Fruit fly (Drosophila melanogaster): Measurements from ENCODE around the gene Pdk1.
A peak's percentile ranks its signal among the peaks of the same experiment; 100 is the strongest.

Pdk1 gene

DNA sequence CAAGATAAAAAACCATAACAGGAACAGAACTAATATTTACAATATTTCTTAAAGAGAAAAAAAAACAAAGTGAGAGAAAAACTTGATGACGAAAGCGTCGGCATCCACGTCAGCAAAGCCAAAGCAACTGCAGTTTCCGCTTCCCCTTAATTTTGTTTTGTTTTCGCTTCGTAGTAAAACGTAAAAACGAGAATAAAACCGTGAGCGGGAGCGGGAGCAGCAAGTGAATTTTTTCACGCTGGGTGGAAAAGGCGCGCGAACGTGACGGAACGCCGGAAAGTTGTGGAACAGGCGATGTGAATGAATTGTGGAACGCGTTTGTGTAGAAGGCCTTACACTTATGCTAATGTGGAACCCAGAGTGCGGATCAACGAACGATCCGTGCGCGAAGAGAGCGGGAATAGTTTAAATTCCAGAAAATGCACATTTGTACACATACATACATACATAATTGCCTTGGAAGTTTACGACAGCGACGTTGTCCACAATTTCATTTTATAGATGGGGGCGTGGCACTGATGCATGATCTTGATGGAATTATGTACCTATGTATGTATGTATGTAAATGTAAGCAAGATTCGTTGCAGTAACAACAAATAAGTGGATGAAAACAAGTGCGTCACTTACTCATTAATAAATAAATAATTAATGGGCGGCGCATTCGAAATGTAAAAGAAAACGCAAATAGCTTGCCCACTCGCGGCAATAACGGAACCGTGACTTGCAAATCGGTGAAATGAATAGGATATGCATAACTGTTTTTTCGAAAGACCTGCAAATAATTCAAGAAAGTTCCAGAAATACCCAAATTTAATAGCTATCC lies 744 bp upstream of the Pdk1 start (continued):
- TF ChIP-seq kni (GFP tag; optimal IDR thresholded peaks at IDR 0.05), result peak; percentile 86
- no peak for TF ChIP-seq Lpt (GFP tag; optimal IDR thresholded peaks at IDR 0.05)
- TF ChIP-seq chn (GFP tag; optimal IDR thresholded peaks at IDR 0.05), result no peak
- TF ChIP-seq fd64A (GFP tag; optimal IDR thresholded peaks at IDR 0.05), result peak; percentile 34
- no peak for TF ChIP-seq fd102C (GFP tag; optimal IDR thresholded peaks at IDR 0.05)
- peak; percentile 27 for TF ChIP-seq wek (GFP tag; optimal IDR thresholded peaks at IDR 0.05)
- TF ChIP-seq stwl (tag; optimal IDR thresholded peaks at IDR 0.05), result peak; percentile 68
- TF ChIP-seq CHES-1-like (GFP tag; optimal IDR thresholded peaks at IDR 0.05), result no peak
- no peak for TF ChIP-seq Ets65A (GFP tag)
- TF ChIP-seq Neu2 (GFP tag; optimal IDR thresholded peaks at IDR 0.05; ENCODE audit: borderline replicate concordance), result no peak
- peak; percentile 9 for TF ChIP-seq Max (GFP tag; optimal IDR thresholded peaks at IDR 0.05)
- no peak for TF ChIP-seq Nf-YA (GFP tag; IDR thresholded peaks at IDR 0.05)
- no peak for TF ChIP-seq CG42726 (GFP tag; IDR thresholded peaks at IDR 0.05; ENCODE audit: partially characterized antibody)
- no peak for TF ChIP-seq TFAM (GFP tag; optimal IDR thresholded peaks at IDR 0.05)
- no peak for TF ChIP-seq MESR4 (GFP tag; optimal IDR thresholded peaks at IDR 0.05)
- TF ChIP-seq Camta (GFP tag; optimal IDR thresholded peaks at IDR 0.05), result no peak
- no peak for TF ChIP-seq Dip2 (GFP tag; IDR thresholded peaks at IDR 0.05)
- peak in 1 of 2 experiments; percentile 55 for TF ChIP-seq Eip74EF (GFP tag; optimal IDR thresholded peaks at IDR 0.05)
- TF ChIP-seq vnd (GFP tag; IDR thresholded peaks at IDR 0.05; ENCODE audit: partially characterized antibody), result no peak
- TF ChIP-seq CG31388 (GFP tag; optimal IDR thresholded peaks at IDR 0.05), result no peak
- no peak for TF ChIP-seq CG2120 (GFP tag; optimal IDR thresholded peaks at IDR 0.05)
- no peak for TF ChIP-seq aop (GFP tag; IDR thresholded peaks at IDR 0.05)
- no peak for TF ChIP-seq CG12155 (GFP tag; optimal IDR thresholded peaks at IDR 0.05)
- peak; percentile 14 for TF ChIP-seq CG17359 (tag; optimal IDR thresholded peaks at IDR 0.05)
- TF ChIP-seq abd-A (tag; optimal IDR thresholded peaks at IDR 0.05), result peak; percentile 37
- TF ChIP-seq Spps (tag; optimal IDR thresholded peaks at IDR 0.05), result no peak
- TF ChIP-seq CG13287 (GFP tag; IDR thresholded peaks at IDR 0.05; ENCODE audit: partially characterized antibody), result peak; percentile 29; the same call in 1 of the 2 replicates
- no peak for TF ChIP-seq tin (GFP tag; optimal IDR thresholded peaks at IDR 0.05)
- TF ChIP-seq schlank (tag; optimal IDR thresholded peaks at IDR 0.05), result no peak
- TF ChIP-seq CG30431 (GFP tag; optimal IDR thresholded peaks at IDR 0.05), result no peak
- no peak for TF ChIP-seq otp (GFP tag; IDR thresholded peaks at IDR 0.05)
- peak; percentile 40 for TF ChIP-seq Ets97D (GFP tag; optimal IDR thresholded peaks at IDR 0.05)
- peak; percentile 3 for TF ChIP-seq mirr (GFP tag; optimal IDR thresholded peaks at IDR 0.05)
- no peak for TF ChIP-seq CG4820 (GFP tag; optimal IDR thresholded peaks at IDR 0.05)
- peak; percentile 66; the same call in 1 of the 2 replicates for TF ChIP-seq crol (GFP tag; IDR thresholded peaks at IDR 0.05)
- no peak for TF ChIP-seq CG8765 (GFP tag; IDR thresholded peaks at IDR 0.05)
- TF ChIP-seq Doc3 (GFP tag; IDR thresholded peaks at IDR 0.05; ENCODE audit: partially characterized antibody), result no peak
- no peak for TF ChIP-seq CG16815 (GFP tag; optimal IDR thresholded peaks at IDR 0.05)
- TF ChIP-seq slbo (GFP tag; IDR thresholded peaks at IDR 0.05), result no peak
- TF ChIP-seq CG12942 (GFP tag; optimal IDR thresholded peaks at IDR 0.05), result no peak
- TF ChIP-seq Bdp1 (GFP tag; optimal IDR thresholded peaks at IDR 0.05), result no peak
- no peak for TF ChIP-seq CG8290 (GFP tag; optimal IDR thresholded peaks at IDR 0.05)
- peak in 1 of 2 experiments; percentile 45 for TF ChIP-seq CG8290 (tag; optimal IDR thresholded peaks at IDR 0.05)
- no peak for TF ChIP-seq CG4617 (GFP tag; optimal IDR thresholded peaks at IDR 0.05; ENCODE audit: borderline replicate concordance)
- TF ChIP-seq scrt (GFP tag; optimal IDR thresholded peaks at IDR 0.05), result no peak
- TF ChIP-seq tgo (GFP tag; IDR thresholded peaks at IDR 0.05), result no peak
- no peak for TF ChIP-seq pan (optimal IDR thresholded peaks at IDR 0.05)
- TF ChIP-seq pan (GFP tag; optimal IDR thresholded peaks at IDR 0.05 in 1 of 2, IDR thresholded peaks at IDR 0.05 in 1 of 2), result no peak
- peak; percentile 60 for TF ChIP-seq CG9437 (GFP tag; optimal IDR thresholded peaks at IDR 0.05)
- peak; percentile 54 for TF ChIP-seq CrebB (tag; optimal IDR thresholded peaks at IDR 0.05)

Measured in whole organism, embryonic.